Fruit fly (Drosophila melanogaster) whole organism, larva: ENCODE measurements around the gene Sur-8.

Experiments
- noc ChIP-seq: fragments of 200-800 bp; sonication (Bioruptor generic); optimal IDR thresholded peaks from 3 replicates; lab custom pipeline; 2019; ENCODE audit warnings: missing biosample characterization, mild to moderate bottlenecking, missing genetic modification characterization, moderate library complexity

Sur-8 gene

dm6 chr3R:17402434-17402833 is at the start of gene Sur-8:
Sur-8 (minus strand) TSS chr3R:17402515.
- TF ChIP-seq noc (tag; lab: Kevin White, UChicago) = no peak

dm6 chr3R:17449402-17449801 is 47.1 kb upstream of the Sur-8 start:
- TF ChIP-seq noc (tag; lab: Kevin White, UChicago) = no peak

dm6 chr3R:17448758-17449157 is 46.4 kb upstream of the Sur-8 start, which contains the start of gene Eh:
Eh (minus strand) TSS chr3R:17448858.
- TF ChIP-seq noc (tag; lab: Kevin White, UChicago) = no peak

- TF ChIP-seq noc (tag; lab: Kevin White, UChicago) = no peak
Measured at dm6 chr3R:17447615-17448014, 45.3 kb upstream of the Sur-8 start.

- TF ChIP-seq noc (tag; lab: Kevin White, UChicago) = no peak
Measured at dm6 chr3R:17440628-17441027, 38.3 kb upstream of the Sur-8 start, which contains the start of gene CG14331. CG14331 (minus strand) TSS chr3R:17440728.

- no peak for TF ChIP-seq noc (tag; lab: Kevin White, UChicago)
Measured at dm6 chr3R:17434330-17434729, 32.0 kb upstream of the Sur-8 start, which contains the start of gene CG44090. CG44090 (minus strand) TSS chr3R:17434430.

dm6 chr3R:17433117-17433516 is 30.8 kb upstream of the Sur-8 start:
- no peak for TF ChIP-seq noc (tag; lab: Kevin White, UChicago)

dm6 chr3R:17430481-17430880 is 28.2 kb upstream of the Sur-8 start:
- TF ChIP-seq noc (tag; lab: Kevin White, UChicago) = no peak

- no peak for TF ChIP-seq noc (tag; lab: Kevin White, UChicago)
Measured at dm6 chr3R:17426265-17426664, 23.9 kb upstream of the Sur-8 start.

dm6 chr3R:17425417-17425915 is 23.2 kb upstream of the Sur-8 start, which contains the start of gene cysu:
cysu (plus strand) TSS chr3R:17425768.
- TF ChIP-seq noc (tag; lab: Kevin White, UChicago) = no peak

- no peak for TF ChIP-seq noc (tag; lab: Kevin White, UChicago)
Measured at dm6 chr3R:17422102-17422501, 19.8 kb upstream of the Sur-8 start, which contains the start of gene CG14332. CG14332 (minus strand) TSS chr3R:17422202.

dm6 chr3R:17420338-17420737 is 18.0 kb upstream of the Sur-8 start, which contains the start of gene CG42835:
CG42835 (plus strand) TSS chr3R:17420638.
- TF ChIP-seq noc (tag; lab: Kevin White, UChicago) = no peak

dm6 chr3R:17418459-17418858 is 16.1 kb upstream of the Sur-8 start, which contains the start of gene CG42834:
CG42834 (plus strand) TSS chr3R:17418759.
- no peak for TF ChIP-seq noc (tag; lab: Kevin White, UChicago)

dm6 chr3R:17417167-17417566 is 14.9 kb upstream of the Sur-8 start, which contains the start of gene CG33333:
CG33333 (plus strand) TSS chr3R:17417467.
- TF ChIP-seq noc (tag; lab: Kevin White, UChicago) = no peak

- TF ChIP-seq noc (tag; lab: Kevin White, UChicago) = no peak
Measured at dm6 chr3R:17415439-17415838, 13.1 kb upstream of the Sur-8 start, which contains the start of gene CG5866. CG5866 (plus strand) TSS chr3R:17415739.

- no peak for TF ChIP-seq noc (tag; lab: Kevin White, UChicago)
Measured at dm6 chr3R:17413601-17414000, 11.3 kb upstream of the Sur-8 start, which contains the start of gene CG42822. CG42822 (plus strand) TSS chr3R:17413901.

dm6 chr3R:17412458-17413127 is 10.3 kb upstream of the Sur-8 start, which contains the start of gene CG42821:
CG42821 (plus strand) TSS chr3R:17413077.
- no peak for TF ChIP-seq noc (tag; lab: Kevin White, UChicago)
